Worm (Caenorhabditis elegans) whole organism, mixed stage, embryonic: Measurements from ENCODE around the gene H02F09.3.

ENCODE experiments used
- M03D4.4 ChIP-seq: sonication (generic microtip); optimal IDR thresholded peaks from 2 replicates; lab custom pipeline; 2017; ENCODE audit warnings: mild to moderate bottlenecking, missing genetic modification characterization, missing compliant biosample characterization
- blmp-1 ChIP-seq: fragments of 150-350 bp; optimal IDR thresholded peaks from 2 replicates; lab custom pipeline; 2014; ENCODE audit warnings: missing biosample characterization, missing genetic modification characterization
- ceh-39 ChIP-seq: fragments of 150-350 bp; optimal IDR thresholded peaks from 2 replicates; lab custom pipeline; 2014; ENCODE audit warnings: missing biosample characterization, missing genetic modification characterization
- hlh-1 ChIP-seq: fragments of 150-350 bp; optimal IDR thresholded peaks from 2 replicates; lab custom pipeline; 2014; ENCODE audit warnings: missing biosample characterization, missing genetic modification reagents, missing genetic modification characterization
- lin-13 ChIP-seq: fragments of 150-350 bp; optimal IDR thresholded peaks from 2 replicates; lab custom pipeline; 2014; ENCODE audit warnings: missing biosample characterization, missing genetic modification characterization
- lin-32 ChIP-seq: fragments of 200-800 bp; sonication (Bioruptor generic); optimal IDR thresholded peaks from 2 replicates; lab custom pipeline; 2018; ENCODE audit warnings: mild to moderate bottlenecking, missing genetic modification characterization, missing compliant biosample characterization
- nhr-12 ChIP-seq: fragments of 150-350 bp; optimal IDR thresholded peaks from 2 replicates; lab custom pipeline; 2014; ENCODE audit warnings: missing biosample characterization, missing genetic modification characterization
- nhr-2 ChIP-seq: fragments of 150-350 bp; optimal IDR thresholded peaks from 2 replicates; lab custom pipeline; 2014; ENCODE audit warnings: missing biosample characterization, missing genetic modification characterization
- nhr-76 ChIP-seq: sonication (generic microtip); optimal IDR thresholded peaks from 2 replicates; lab custom pipeline; 2017; ENCODE audit warnings: missing biosample characterization, missing genetic modification characterization
- sptf-1 ChIP-seq: sonication (generic microtip); optimal IDR thresholded peaks from 2 replicates; lab custom pipeline; 2017; ENCODE audit warnings: mild to moderate bottlenecking, missing genetic modification characterization, moderate library complexity, missing compliant biosample characterization
- unc-62 ChIP-seq: fragments of 150-350 bp; optimal IDR thresholded peaks from 2 replicates; lab custom pipeline; 2014; ENCODE audit warnings: missing biosample characterization, missing genetic modification reagents, missing genetic modification characterization
- ztf-11 ChIP-seq: fragments of 150-350 bp; optimal IDR thresholded peaks from 2 replicates; lab custom pipeline; 2014; ENCODE audit warnings: missing biosample characterization, missing genetic modification characterization

The H02F09.3 gene

DNA sequence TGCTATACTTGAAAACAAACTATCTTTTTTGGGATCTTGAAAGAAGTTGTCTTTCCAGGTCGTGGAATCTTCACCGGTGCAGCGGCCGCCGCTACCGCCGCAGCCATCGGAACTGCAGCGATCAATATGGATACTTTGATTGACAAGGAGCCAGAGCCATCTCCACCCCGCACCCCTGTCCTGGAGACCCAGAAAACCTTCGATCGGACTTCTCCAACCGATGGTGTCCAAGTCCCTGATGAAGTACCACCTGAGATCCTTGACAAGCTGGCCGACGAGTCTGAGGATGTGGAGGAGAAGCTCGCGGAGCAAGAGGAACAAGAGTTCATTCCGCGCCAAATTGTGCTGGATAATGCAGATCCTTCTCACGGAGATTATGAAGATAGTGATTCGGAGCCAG lies 45.4 kb downstream of the H02F09.3 start:
- TF ChIP-seq nhr-12 (tag; lab: Kevin White, UChicago) (no peak), ztf-11 (tag; lab: Kevin White, UChicago) (no peak), unc-62 (no peak), blmp-1 (no peak), nhr-2 (no peak), nhr-76 (tag; lab: Kevin White, UChicago) (no peak), lin-32 (GFP tag; lab: Kevin White, UChicago) (no peak), sptf-1 (tag; lab: Kevin White, UChicago) (no peak), M03D4.4 (tag; lab: Kevin White, UChicago) (no peak), lin-13 (no peak), ceh-39 (no peak)
- TF ChIP-seq, all 35 proteins: peak for 0

DNA sequence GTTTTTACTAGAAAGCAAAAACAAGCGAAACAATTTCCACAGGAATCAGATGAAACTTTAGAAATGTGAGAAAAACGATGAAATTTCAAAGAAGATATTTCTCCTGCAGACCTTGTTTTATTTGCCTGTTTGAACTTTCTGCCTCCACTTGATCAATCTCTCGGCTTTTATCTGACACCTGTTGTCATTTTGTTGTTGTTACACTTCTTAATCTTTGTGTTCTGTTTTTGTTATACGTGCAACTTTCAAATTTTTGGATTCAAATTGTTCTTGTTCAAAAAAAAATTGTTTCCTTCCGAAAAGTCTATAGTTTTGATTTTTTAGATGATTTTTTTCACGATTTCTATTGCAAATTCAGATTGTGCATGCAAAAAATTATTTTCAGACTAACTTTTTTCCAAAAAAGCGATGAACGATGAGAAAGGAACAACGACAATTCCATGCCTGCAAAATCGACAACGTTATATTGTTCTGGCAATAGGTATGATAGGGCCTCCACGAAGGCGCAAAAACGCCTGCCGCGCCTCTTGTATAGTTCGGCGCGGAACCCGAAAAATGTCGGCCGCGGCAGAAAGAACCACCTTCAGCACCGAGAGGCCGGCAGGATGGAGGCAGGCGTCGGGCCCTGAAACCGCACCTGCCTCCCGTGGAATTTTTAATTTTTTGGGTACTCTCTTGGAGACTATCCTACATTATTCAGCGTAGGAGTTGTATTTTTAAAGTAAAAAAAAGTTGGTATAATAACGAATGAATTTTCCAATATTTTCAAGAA lies 52.4 kb downstream of the H02F09.3 start, which contains the start of gene H11E01.2:
Gene H11E01.2, plus strand, starts transcription at position 380 of the 772 bp plus-strand sequence.
- TF ChIP-seq unc-62 (no peak), hlh-1 (tag; lab: Kevin White, UChicago) (peak; percentile 40)
